Worm (Caenorhabditis elegans) whole organism, early embryonic: ENCODE measurements around the gene slc-36.3.
"Not testable (repeated sequence)": the region's sequence is repeated elsewhere in the genome, so short reads cannot be mapped to it uniquely, and the experiment has no call there.

Source experiments
- B0310.2 ChIP-seq: sonication (generic microtip); optimal IDR thresholded peaks from 2 replicates; lab custom pipeline; 2016; ENCODE audit warnings: mild to moderate bottlenecking, missing genetic modification characterization, missing compliant biosample characterization
- F13C5.2 ChIP-seq: sonication (generic microtip); optimal IDR thresholded peaks from 2 replicates; lab custom pipeline; 2017; ENCODE audit warnings: mild to moderate bottlenecking, missing genetic modification characterization, inconsistent platforms, missing compliant biosample characterization
- aly-1 ChIP-seq: sonication (generic microtip); optimal IDR thresholded peaks from 2 replicates; lab custom pipeline; 2016; ENCODE audit warnings: missing genetic modification characterization, missing compliant biosample characterization
- ama-1 ChIP-seq: fragments of 150-350 bp; optimal IDR thresholded peaks from 2 replicates; lab custom pipeline; 2014
- ceh-13 ChIP-seq: fragments of 200-800 bp; sonication (Bioruptor generic); optimal IDR thresholded peaks from 2 replicates; lab custom pipeline; 2018; ENCODE audit warnings: mild to moderate bottlenecking, missing genetic modification characterization, missing compliant biosample characterization
- ceh-36 ChIP-seq: sonication (generic microtip); optimal IDR thresholded peaks from 2 replicates; lab custom pipeline; 2016; ENCODE audit warnings: missing genetic modification characterization, inconsistent platforms, missing compliant biosample characterization
- ets-7 ChIP-seq: sonication (generic microtip); optimal IDR thresholded peaks from 2 replicates; lab custom pipeline; 2016; ENCODE audit warnings: missing genotype, missing genetic modification characterization, missing compliant biosample characterization
- flt-1 ChIP-seq: fragments of 200-800 bp; sonication (Bioruptor generic); IDR thresholded peaks from 2 replicates; pipeline ENCODE4 v1.3.6; 2022; ENCODE audit warnings: missing genetic modification characterization, missing compliant biosample characterization
- hmbx-1 ChIP-seq: sonication (generic microtip); optimal IDR thresholded peaks from 2 replicates; lab custom pipeline; 2016; ENCODE audit warnings: mild to moderate bottlenecking, missing genetic modification characterization, missing compliant biosample characterization
- hmg-4 ChIP-seq: fragments of 200-800 bp; sonication (Bioruptor generic); optimal IDR thresholded peaks from 2 replicates; lab custom pipeline; 2018; ENCODE audit warnings: mild to moderate bottlenecking, missing genetic modification characterization, missing compliant biosample characterization
- hnd-1 ChIP-seq: sonication (generic microtip); optimal IDR thresholded peaks from 2 replicates; lab custom pipeline; 2016; ENCODE audit warnings: missing genetic modification characterization, missing compliant biosample characterization
- pes-1 ChIP-seq: fragments of 200-800 bp; sonication (Bioruptor generic); IDR thresholded peaks from 2 replicates; pipeline ENCODE4 v1.3.6; 2022; ENCODE audit warnings: missing genetic modification reagents, missing genetic modification characterization, missing compliant biosample characterization
- scrt-1 ChIP-seq: fragments of 200-800 bp; sonication (Bioruptor generic); IDR thresholded peaks from 2 replicates; pipeline ENCODE4 v1.3.6; 2022; ENCODE audit warnings: missing genetic modification characterization, missing compliant biosample characterization
- sea-1 ChIP-seq: fragments of 200-800 bp; sonication (Bioruptor generic); conservative IDR thresholded peaks from 2 replicates; pipeline ENCODE4 v1.3.6; 2022; ENCODE audit warnings: missing genetic modification characterization, missing compliant biosample characterization
- tbx-11 ChIP-seq: fragments of 200-800 bp; sonication (Bioruptor generic); IDR thresholded peaks from 2 replicates; pipeline ENCODE4 v1.3.6; 2022; ENCODE audit warnings: missing genetic modification characterization, missing compliant biosample characterization
- tbx-37 ChIP-seq: fragments of 200-800 bp; sonication (Bioruptor generic); conservative IDR thresholded peaks from 2 replicates; pipeline ENCODE4 v1.3.6; 2022; ENCODE audit warnings: missing genetic modification reagents, missing genetic modification characterization, missing compliant biosample characterization
- tra-4 ChIP-seq: sonication (generic microtip); optimal IDR thresholded peaks from 2 replicates; lab custom pipeline; 2017; ENCODE audit warnings: missing genetic modification characterization, missing compliant biosample characterization

Gene slc-36.3

DNA sequence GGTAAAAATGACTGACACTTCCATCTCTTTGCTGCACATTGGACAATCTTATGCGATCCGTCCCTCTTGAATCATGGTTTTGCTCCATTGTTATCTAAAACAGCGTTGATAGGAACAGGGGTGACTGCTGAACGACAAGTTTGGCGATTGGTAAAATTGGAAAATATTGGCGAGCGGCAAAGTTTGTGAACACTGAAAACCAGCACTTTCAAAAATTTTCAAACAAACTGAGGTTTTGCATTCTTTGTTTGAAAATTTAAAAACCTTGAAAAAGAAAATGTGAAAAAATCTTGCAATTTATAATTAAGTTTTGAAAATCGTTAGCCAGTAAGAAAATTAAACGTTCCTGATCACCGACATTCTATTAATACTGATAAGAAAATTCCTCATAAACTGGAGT is 22.5 kb upstream of the slc-36.3 start, which contains the start of gene F26F2.3:
Gene F26F2.3 (minus strand): TSS at position 101 of the 400 bp plus-strand sequence.
- TF ChIP-seq tbx-37 (GFP tag; lab: Robert Waterston, UW) (no peak), tra-4 (tag; lab: Kevin White, UChicago) (no peak), hmg-4 (GFP tag; lab: Kevin White, UChicago) (no peak), ama-1 (no peak), sea-1 (GFP tag; lab: Robert Waterston, UW) (no peak), hnd-1 (tag; lab: Kevin White, UChicago) (no peak), hmbx-1 (tag; lab: Kevin White, UChicago) (no peak), ceh-36 (no peak), scrt-1 (GFP tag; lab: Robert Waterston, UW) (no peak), ets-7 (no peak), ceh-13 (GFP tag; lab: Kevin White, UChicago) (no peak)

ce11 chrV:20564054-20564453 is 20.1 kb upstream of the slc-36.3 start, which contains the start of gene F26F2.13:
TSS of gene F26F2.13 (plus strand) at chrV:20564354.
- TF ChIP-seq hmbx-1 (tag; lab: Kevin White, UChicago); sea-1 (GFP tag; lab: Robert Waterston, UW); ama-1: not testable (repeated sequence)

ce11 chrV:20561795-20562194 is 17.8 kb upstream of the slc-36.3 start, which contains the start of gene F26F2.1:
TSS of gene F26F2.1 (minus strand) at chrV:20561895.
- TF ChIP-seq ama-1 (no peak), sea-1 (GFP tag; lab: Robert Waterston, UW) (no peak), ets-7 (no peak), B0310.2 (tag; lab: Kevin White, UChicago) (no peak), ceh-36 (no peak), hmbx-1 (tag; lab: Kevin White, UChicago) (no peak), tra-4 (tag; lab: Kevin White, UChicago) (no peak), tbx-11 (GFP tag; lab: Robert Waterston, UW) (no peak), scrt-1 (GFP tag; lab: Robert Waterston, UW) (no peak), pes-1 (no peak)

DNA sequence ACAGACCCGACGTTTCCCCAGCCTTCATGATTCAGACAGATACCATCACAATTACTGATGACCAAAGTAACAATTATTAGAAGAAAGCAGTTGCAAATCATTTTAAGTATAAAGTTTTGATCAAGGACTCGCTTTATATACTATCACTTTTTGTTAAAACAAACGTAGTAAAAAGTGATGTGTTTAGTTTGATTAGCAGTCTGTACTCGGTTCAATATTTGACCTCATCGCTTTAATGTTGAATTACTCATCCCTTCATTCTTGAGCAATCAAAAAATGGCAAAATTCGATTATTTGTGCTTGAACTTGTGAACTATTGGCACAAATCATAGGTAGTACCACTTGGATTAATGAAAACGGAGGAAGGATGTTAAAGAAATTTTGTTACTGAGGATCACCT is 14.3 kb upstream of the slc-36.3 start, which contains the start of gene abf-4:
Gene abf-4 (minus strand): TSS at position 101 of the 400 bp plus-strand sequence.
- no peak for TF ChIP-seq scrt-1 (GFP tag; lab: Robert Waterston, UW)
- no peak for TF ChIP-seq tra-4 (tag; lab: Kevin White, UChicago)
- no peak for TF ChIP-seq ama-1
- no peak for TF ChIP-seq ceh-36

DNA sequence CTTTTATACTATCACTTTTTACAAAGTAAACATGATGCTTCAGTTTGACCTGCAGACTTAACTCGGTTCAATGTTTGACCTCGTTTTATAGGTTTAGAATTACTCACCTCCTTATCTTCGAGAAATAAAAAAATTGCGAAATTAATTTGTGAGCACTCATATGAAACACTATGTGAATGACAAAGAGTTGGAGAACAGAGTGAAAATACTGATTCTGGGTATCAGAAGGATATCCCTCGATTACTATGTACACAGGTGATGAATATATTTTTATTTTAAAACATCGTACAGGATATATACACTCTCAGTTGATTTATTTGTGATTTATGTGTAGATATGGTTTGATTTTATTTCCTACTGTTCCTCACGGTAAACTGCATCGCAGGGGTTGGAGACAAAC is 12.3 kb upstream of the slc-36.3 start, which contains the start of gene Y38H6C.23:
Gene Y38H6C.23 (minus strand): TSS at position 101 of the 400 bp plus-strand sequence.
- no peak for TF ChIP-seq ama-1
- TF ChIP-seq ets-7: no peak
- no peak for TF ChIP-seq tra-4 (tag; lab: Kevin White, UChicago)
- TF ChIP-seq pes-1: no peak
- no peak for TF ChIP-seq aly-1 (tag; lab: Kevin White, UChicago)
- no peak for TF ChIP-seq F13C5.2 (tag; lab: Kevin White, UChicago)

ce11 chrV:20555120-20555519 is 11.1 kb upstream of the slc-36.3 start, which contains the start of gene Y38H6C.21:
TSS of gene Y38H6C.21 (minus strand) at chrV:20555267.
- TF ChIP-seq sea-1 (GFP tag; lab: Robert Waterston, UW): no peak
- no peak for TF ChIP-seq ceh-36
- no peak for TF ChIP-seq flt-1 (GFP tag; lab: Robert Waterston, UW)
- no peak for TF ChIP-seq pes-1
- TF ChIP-seq ama-1: no peak
- TF ChIP-seq hmg-4 (GFP tag; lab: Kevin White, UChicago): no peak
- TF ChIP-seq F13C5.2 (tag; lab: Kevin White, UChicago): no peak
- no peak for TF ChIP-seq ceh-13 (GFP tag; lab: Kevin White, UChicago)
- no peak for TF ChIP-seq tra-4 (tag; lab: Kevin White, UChicago)
- no peak for TF ChIP-seq tbx-37 (GFP tag; lab: Robert Waterston, UW)
- no peak for TF ChIP-seq hnd-1 (tag; lab: Kevin White, UChicago)
- no peak for TF ChIP-seq tbx-11 (GFP tag; lab: Robert Waterston, UW)
- no peak for TF ChIP-seq aly-1 (tag; lab: Kevin White, UChicago)
- TF ChIP-seq hmbx-1 (tag; lab: Kevin White, UChicago): no peak
- TF ChIP-seq ets-7: no peak
- no peak for TF ChIP-seq B0310.2 (tag; lab: Kevin White, UChicago)
- no peak for TF ChIP-seq scrt-1 (GFP tag; lab: Robert Waterston, UW)

DNA sequence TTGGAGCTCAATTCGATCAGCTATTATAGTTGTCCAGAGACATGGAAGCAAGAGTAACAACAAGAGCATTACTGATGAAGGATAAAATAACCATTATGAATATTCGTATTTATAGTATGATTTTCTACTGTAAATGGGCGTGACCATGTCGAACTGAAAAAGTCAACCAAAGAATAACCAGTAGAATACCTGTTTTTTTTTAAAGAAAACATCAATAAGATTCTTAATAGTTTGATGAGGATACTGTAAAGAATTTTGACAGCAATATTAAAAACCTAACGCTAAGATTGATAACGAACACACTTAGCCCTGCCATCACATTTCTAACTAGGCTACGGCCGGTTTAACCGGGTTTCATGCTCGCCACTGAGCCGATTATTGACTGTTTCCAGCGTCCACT is 9.0 kb upstream of the slc-36.3 start, which contains the start of gene vmo-1:
Gene vmo-1 (minus strand): TSS at position 101 of the 400 bp plus-strand sequence.
- TF ChIP-seq pes-1 (no peak), scrt-1 (GFP tag; lab: Robert Waterston, UW) (no peak), ceh-36 (no peak), hnd-1 (tag; lab: Kevin White, UChicago) (no peak), ets-7 (no peak), sea-1 (GFP tag; lab: Robert Waterston, UW) (no peak), ceh-13 (GFP tag; lab: Kevin White, UChicago) (no peak), ama-1 (no peak), hmbx-1 (tag; lab: Kevin White, UChicago) (no peak), hmg-4 (GFP tag; lab: Kevin White, UChicago) (no peak), F13C5.2 (tag; lab: Kevin White, UChicago) (no peak), aly-1 (tag; lab: Kevin White, UChicago) (no peak), flt-1 (GFP tag; lab: Robert Waterston, UW) (no peak), tbx-11 (GFP tag; lab: Robert Waterston, UW) (no peak)

ce11 chrV:20551096-20551495 is 7.1 kb upstream of the slc-36.3 start, which contains the start of gene Y38H6C.20:
TSS of gene Y38H6C.20 (minus strand) at chrV:20551196.
- no peak for TF ChIP-seq scrt-1 (GFP tag; lab: Robert Waterston, UW)
- no peak for TF ChIP-seq tbx-37 (GFP tag; lab: Robert Waterston, UW)
